Worm (Caenorhabditis elegans) whole organism, young adult: Measurements from ENCODE around the gene C15H7.4.

Experiments
- B0261.1 ChIP-seq: sonication (generic microtip); optimal IDR thresholded peaks from 2 replicates; lab custom pipeline; 2016; ENCODE audit warnings: mild to moderate bottlenecking, missing genetic modification characterization, moderate library complexity, missing compliant biosample characterization
- C17E4.6 ChIP-seq: fragments of 200-800 bp; sonication (Bioruptor generic); IDR thresholded peaks from 2 replicates; pipeline ENCODE4 v1.3.6; 2022; ENCODE audit warnings: missing genetic modification reagents, missing genetic modification characterization, missing compliant biosample characterization
- D2030.7 ChIP-seq: fragments of 200-800 bp; sonication (Bioruptor generic); IDR thresholded peaks from 2 replicates; pipeline ENCODE4 v1.3.6; 2022; ENCODE audit warnings: missing genetic modification reagents, missing genetic modification characterization, missing compliant biosample characterization
- F10E7.11 ChIP-seq: sonication (generic microtip); optimal IDR thresholded peaks from 2 replicates; lab custom pipeline; 2017; ENCODE audit warnings: mild to moderate bottlenecking, missing genetic modification characterization, moderate library complexity, missing compliant biosample characterization
- F33H1.4 ChIP-seq: fragments of 200-800 bp; sonication (Bioruptor generic); IDR thresholded peaks from 2 replicates; pipeline ENCODE4 v1.3.6; 2022; ENCODE audit warnings: missing genetic modification reagents, missing genetic modification characterization, missing compliant biosample characterization
- F37B4.10 ChIP-seq: fragments of 200-800 bp; sonication (Bioruptor generic); IDR thresholded peaks from 2 replicates; pipeline ENCODE4 v1.3.6; 2022; ENCODE audit warnings: missing genetic modification characterization, missing compliant biosample characterization
- F39B2.1 ChIP-seq: fragments of 200-800 bp; sonication (Bioruptor generic); IDR thresholded peaks from 2 replicates; pipeline ENCODE4 v1.3.6; 2022; ENCODE audit warnings: missing genetic modification reagents, missing genetic modification characterization, missing compliant biosample characterization
- K12H6.12 ChIP-seq: fragments of 200-800 bp; sonication (Bioruptor generic); optimal IDR thresholded peaks from 2 replicates; lab custom pipeline; 2018; ENCODE audit warnings: mild to moderate bottlenecking, missing genetic modification characterization, missing compliant biosample characterization
- T07F8.4 ChIP-seq: sonication (generic microtip); optimal IDR thresholded peaks from 2 replicates; lab custom pipeline; 2016; ENCODE audit warnings: mild to moderate bottlenecking, missing genetic modification characterization, moderate library complexity, missing compliant biosample characterization
- Y53G8AR.9 ChIP-seq: fragments of 200-800 bp; sonication (Bioruptor generic); conservative IDR thresholded peaks from 2 replicates; pipeline ENCODE4 v1.3.6; 2022; ENCODE audit warnings: missing genetic modification reagents, missing genetic modification characterization, missing compliant biosample characterization
- ama-1 ChIP-seq, 3 experiments: fragments of 150-350 bp in 1 of 3; sonication (generic microtip) in 2 of 3; optimal IDR thresholded peaks; 2 replicates each; lab custom pipeline; 2014 to 2018; ENCODE audit warnings: missing biosample characterization in 2 of 3, missing genetic modification characterization in 2 of 3, missing genetic modification reagents in 2 of 3
- atf-7 ChIP-seq: sonication (generic microtip); optimal IDR thresholded peaks from 2 replicates; lab custom pipeline; 2017; ENCODE audit warnings: mild to moderate bottlenecking, missing genetic modification characterization, missing compliant biosample characterization
- attf-5 ChIP-seq: fragments of 200-800 bp; sonication (Bioruptor generic); optimal IDR thresholded peaks from 2 replicates; lab custom pipeline; 2018; ENCODE audit warnings: mild to moderate bottlenecking, missing genetic modification characterization, missing compliant biosample characterization
- bed-1 ChIP-seq: fragments of 200-800 bp; sonication (Bioruptor generic); IDR thresholded peaks from 2 replicates; pipeline ENCODE4 v1.3.6; 2022; ENCODE audit warnings: missing genetic modification reagents, missing genetic modification characterization, missing compliant biosample characterization
- cebp-1 ChIP-seq, 2 experiments: fragments of 200-800 bp in 1 of 2; sonication (Bioruptor generic) in 1 of 2; sonication (generic microtip) in 1 of 2; IDR thresholded peaks in 1 of 2; optimal IDR thresholded peaks in 1 of 2; 2 replicates each; pipeline versions ENCODE4 v1.3.6 to Lab custom; 2017 to 2022; ENCODE audit warnings: missing compliant biosample characterization in 2 of 2, missing genetic modification characterization in 2 of 2, mild to moderate bottlenecking in 1 of 2, missing genetic modification reagents in 1 of 2, moderate library complexity in 1 of 2
- cebp-2 ChIP-seq: fragments of 200-800 bp; sonication (Bioruptor generic); IDR thresholded peaks from 2 replicates; pipeline ENCODE4 v1.3.6; 2022; ENCODE audit warnings: missing genetic modification characterization, missing compliant biosample characterization
- ceh-58 ChIP-seq: fragments of 200-800 bp; sonication (Bioruptor generic); IDR thresholded peaks from 2 replicates; pipeline ENCODE4 v1.3.6; 2022; ENCODE audit warnings: missing genetic modification characterization, missing compliant biosample characterization
- ceh-79 ChIP-seq: sonication (generic microtip); optimal IDR thresholded peaks from 2 replicates; lab custom pipeline; 2017; ENCODE audit warnings: mild to moderate bottlenecking, missing genetic modification characterization, missing compliant biosample characterization
- dpl-1 ChIP-seq: fragments of 150-350 bp; optimal IDR thresholded peaks from 2 replicates; lab custom pipeline; 2014; ENCODE audit warnings: missing biosample characterization, missing genetic modification reagents, missing genetic modification characterization
- egl-44 ChIP-seq: fragments of 200-800 bp; sonication (Bioruptor generic); IDR thresholded peaks from 2 replicates; pipeline ENCODE4 v1.3.6; 2022; ENCODE audit warnings: missing genetic modification reagents, missing genetic modification characterization, missing compliant biosample characterization
- ets-4 ChIP-seq: fragments of 200-800 bp; sonication (Bioruptor generic); optimal IDR thresholded peaks from 2 replicates; lab custom pipeline; 2018; ENCODE audit warnings: mild to moderate bottlenecking, missing genetic modification characterization, missing compliant biosample characterization
- him-1 ChIP-seq: sonication (generic microtip); optimal IDR thresholded peaks from 2 replicates; lab custom pipeline; 2016; ENCODE audit warnings: missing genotype, missing genetic modification reagents, missing genetic modification characterization, missing compliant biosample characterization
- hlh-26 ChIP-seq: fragments of 200-800 bp; sonication (Bioruptor generic); conservative IDR thresholded peaks from 2 replicates; pipeline ENCODE4 v1.3.6; 2022; ENCODE audit warnings: missing genetic modification reagents, missing genetic modification characterization, missing compliant biosample characterization
- madf-10 ChIP-seq: sonication (generic microtip); optimal IDR thresholded peaks from 2 replicates; lab custom pipeline; 2016; ENCODE audit warnings: mild to moderate bottlenecking, missing genetic modification characterization, missing compliant biosample characterization
- madf-8 ChIP-seq: fragments of 200-800 bp; sonication (Bioruptor generic); conservative IDR thresholded peaks from 2 replicates; pipeline ENCODE4 v1.3.6; 2022; ENCODE audit warnings: missing genetic modification reagents, missing genetic modification characterization, missing compliant biosample characterization
- nhr-120 ChIP-seq: fragments of 200-800 bp; sonication (Bioruptor generic); IDR thresholded peaks from 2 replicates; pipeline ENCODE4 v1.3.6; 2022; ENCODE audit warnings: missing genetic modification characterization, missing compliant biosample characterization
- repo-1 ChIP-seq: sonication (generic microtip); optimal IDR thresholded peaks from 2 replicates; lab custom pipeline; 2017; ENCODE audit warnings: mild to moderate bottlenecking, missing genetic modification characterization, missing compliant biosample characterization
- sea-2 ChIP-seq: fragments of 200-800 bp; sonication (Bioruptor generic); IDR thresholded peaks from 2 replicates; pipeline ENCODE4 v1.3.6; 2022; ENCODE audit warnings: missing genetic modification characterization, missing compliant biosample characterization
- snpc-4 ChIP-seq, 5 experiments: fragments of 150-350 bp in 1 of 5; sonication (generic microtip) in 4 of 5; optimal IDR thresholded peaks; 2 replicates each; lab custom pipeline; 2014 to 2018; ENCODE audit warnings: missing genetic modification characterization in 5 of 5, missing biosample characterization in 3 of 5, antibody characterized with exemption in 2 of 5, mild to moderate bottlenecking in 2 of 5, missing compliant biosample characterization in 2 of 5, missing genotype in 2 of 5, moderate library complexity in 2 of 5, missing genetic modification reagents in 1 of 5
- sptf-2 ChIP-seq: fragments of 200-800 bp; sonication (Bioruptor generic); optimal IDR thresholded peaks from 2 replicates; lab custom pipeline; 2018; ENCODE audit warnings: mild to moderate bottlenecking, missing genetic modification characterization, missing compliant biosample characterization
- tlf-1 ChIP-seq: fragments of 200-800 bp; sonication (Bioruptor generic); optimal IDR thresholded peaks from 2 replicates; lab custom pipeline; 2018; ENCODE audit warnings: mild to moderate bottlenecking, missing genetic modification characterization, missing compliant biosample characterization
- zfh-2 ChIP-seq: fragments of 200-800 bp; sonication (Bioruptor generic); conservative IDR thresholded peaks from 2 replicates; pipeline ENCODE4 v1.3.6; 2022; ENCODE audit warnings: missing genetic modification reagents, missing genetic modification characterization, missing compliant biosample characterization
- ztf-22 ChIP-seq: fragments of 200-800 bp; sonication (Bioruptor generic); optimal IDR thresholded peaks from 2 replicates; lab custom pipeline; 2018; ENCODE audit warnings: mild to moderate bottlenecking, missing genetic modification characterization, moderate library complexity, missing compliant biosample characterization
- ztf-25 ChIP-seq: fragments of 200-800 bp; sonication (Bioruptor generic); IDR thresholded peaks from 2 replicates; pipeline ENCODE4 v1.3.6; 2022; ENCODE audit warnings: missing genetic modification reagents, missing genetic modification characterization, missing compliant biosample characterization

The C15H7.4 gene

ce11 chrIII:9664484-9665221 is 9.0 kb upstream of the C15H7.4 start:
- TF ChIP-seq sptf-2 (no peak), Y53G8AR.9 (GFP tag; lab: Robert Waterston, UW) (0 out of 2 replicates have a peak, but pooled peaks have one; percentile 14)

DNA sequence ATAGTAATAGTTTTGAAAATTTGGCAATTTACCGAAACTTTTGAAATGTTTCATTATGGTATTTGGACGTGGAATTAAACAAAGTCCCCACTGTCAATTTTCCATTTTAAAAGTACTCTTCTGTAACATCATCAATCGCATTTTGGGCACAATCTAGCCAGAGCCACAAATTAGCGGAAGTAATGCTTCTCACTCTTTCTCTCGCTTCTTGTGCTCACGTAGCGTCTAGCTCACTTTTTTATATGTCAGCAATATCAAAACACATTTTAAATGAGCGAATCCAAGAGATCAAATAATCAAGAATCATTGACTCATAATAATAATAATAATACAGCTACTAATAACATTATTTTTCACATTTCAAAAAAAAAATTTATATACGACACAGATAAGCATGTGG is 8.2 kb upstream of the C15H7.4 start:
- TF ChIP-seq ets-4, result no peak
- TF ChIP-seq ceh-79, result no peak
- TF ChIP-seq F10E7.11, result no peak
- no peak for TF ChIP-seq F33H1.4 (GFP tag; lab: Robert Waterston, UW)
- no peak for TF ChIP-seq snpc-4 (GFP tag; optimal IDR thresholded peaks at IDR 0.05; lab: Kevin White, UChicago)
- TF ChIP-seq snpc-4 (tag; optimal IDR thresholded peaks at IDR 0.05; lab: Kevin White, UChicago), result no peak
- no peak for TF ChIP-seq Y53G8AR.9 (GFP tag; lab: Robert Waterston, UW)
- no peak for TF ChIP-seq zfh-2 (GFP tag; lab: Robert Waterston, UW)
- no peak for TF ChIP-seq ama-1 (optimal IDR thresholded peaks at IDR 0.05; lab: Kevin White, UChicago)
- no peak for TF ChIP-seq ama-1 (GFP tag; optimal IDR thresholded peaks at IDR 0.05; lab: Kevin White, UChicago)
- no peak for TF ChIP-seq cebp-1 (GFP tag; IDR thresholded peaks at IDR 0.05; lab: Robert Waterston, UW)
- no peak for TF ChIP-seq cebp-1 (tag; optimal IDR thresholded peaks at IDR 0.05; lab: Kevin White, UChicago)
- no peak for TF ChIP-seq sptf-2
- TF ChIP-seq madf-8, result no peak
- TF ChIP-seq cebp-2, result no peak
- TF ChIP-seq tlf-1 (GFP tag; lab: Kevin White, UChicago), result no peak

DNA sequence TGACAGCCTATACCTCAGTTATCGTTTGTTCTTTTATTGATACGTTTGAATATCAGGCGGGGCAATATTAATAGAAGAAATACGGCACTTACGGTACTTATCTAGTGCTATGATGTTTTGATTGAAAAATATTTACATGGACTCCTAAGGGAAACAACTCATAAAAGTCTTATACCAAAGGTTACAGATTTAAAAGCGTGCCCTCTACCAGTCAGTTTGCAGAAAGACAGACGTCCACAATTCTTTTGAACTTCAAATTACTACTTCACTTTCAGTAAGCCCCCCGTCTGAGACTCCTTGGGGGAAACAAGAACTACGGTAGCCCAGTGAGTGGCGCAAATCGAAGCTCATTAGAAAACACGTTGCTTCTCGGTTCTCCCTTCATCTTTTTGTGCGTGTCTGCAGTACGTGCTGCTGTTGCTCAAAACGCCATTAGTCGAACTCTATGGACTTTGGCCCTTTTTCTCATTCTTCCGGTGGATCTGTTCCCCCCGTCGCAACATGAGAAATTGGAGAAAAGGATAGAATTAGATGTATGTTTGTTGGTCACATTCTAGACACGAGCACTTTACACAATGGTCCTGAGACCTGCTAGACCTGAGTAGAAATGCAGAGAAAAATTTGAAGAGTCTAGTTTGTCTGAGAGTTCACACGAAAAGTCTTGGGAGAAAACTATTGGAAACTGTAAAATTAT is 6.7 kb upstream of the C15H7.4 start:
- TF ChIP-seq B0261.1 (no peak), K12H6.12 (peak; percentile 22)

ce11 chrIII:9661119-9661518 is 5.4 kb upstream of the C15H7.4 start:
- TF ChIP-seq ztf-22 (no peak), hlh-26 (GFP tag; lab: Robert Waterston, UW) (no peak)
- TF ChIP-seq, all 124 proteins: peak for 0

DNA sequence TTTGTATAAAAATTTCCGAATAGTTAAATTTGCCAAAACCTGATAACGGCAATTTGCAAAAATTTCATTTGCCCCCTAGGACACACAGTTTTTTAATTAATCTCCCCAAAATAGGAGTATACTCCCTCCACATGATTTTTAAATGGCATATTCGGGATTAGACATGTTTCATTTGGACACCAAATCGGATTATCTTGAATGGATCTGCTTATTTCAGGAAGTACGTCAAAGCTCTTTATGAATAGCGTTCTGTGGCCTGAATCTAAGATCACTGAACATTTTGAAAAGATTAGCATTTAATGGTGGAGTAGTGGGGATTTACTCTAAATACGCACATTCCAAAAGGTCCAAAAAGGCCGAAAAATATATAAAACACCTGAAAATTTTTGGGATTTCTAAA is 2.9 kb upstream of the C15H7.4 start:
- TF ChIP-seq ztf-25 (no peak), dpl-1 (GFP tag; lab: Kevin White, UChicago) (no peak), egl-44 (GFP tag; lab: Robert Waterston, UW) (no peak), atf-7 (tag; lab: Kevin White, UChicago) (no peak), sea-2 (GFP tag; lab: Robert Waterston, UW) (no peak), nhr-120 (no peak), C17E4.6 (GFP tag; lab: Robert Waterston, UW) (no peak), T07F8.4 (tag; lab: Kevin White, UChicago) (no peak), repo-1 (tag; lab: Kevin White, UChicago) (no peak), ceh-58 (GFP tag; lab: Robert Waterston, UW) (no peak), F37B4.10 (GFP tag; lab: Robert Waterston, UW) (no peak), F39B2.1 (GFP tag; lab: Robert Waterston, UW) (no peak), hlh-26 (GFP tag; lab: Robert Waterston, UW) (no peak), him-1 (tag; lab: Kevin White, UChicago) (no peak), madf-10 (no peak), D2030.7 (GFP tag; lab: Robert Waterston, UW) (no peak), attf-5 (GFP tag; lab: Kevin White, UChicago) (no peak), bed-1 (GFP tag; lab: Robert Waterston, UW) (no peak), zfh-2 (GFP tag; lab: Robert Waterston, UW) (no peak)
